Worm (Caenorhabditis elegans): ENCODE data around the gene Y54G2A.32.
"Not testable (repeated sequence)": the region's sequence is repeated elsewhere in the genome, so short reads cannot be mapped to it uniquely, and the experiment has no call there.

Y54G2A.32 gene

ce11 chrIV:2801004-2801403 is 2.7 kb upstream of the Y54G2A.32 start (continued):
- TF ChIP-seq snpc-1.2 (GFP tag; IDR thresholded peaks at IDR 0.05) (peak; percentile 55), duxl-1 (tag; optimal IDR thresholded peaks at IDR 0.05; ENCODE audit: poor library complexity) (peak; percentile 49), jun-1 (tag; optimal IDR thresholded peaks at IDR 0.05) (no peak), zfp-3 (GFP tag; conservative IDR thresholded peaks at IDR 0.05) (peak; percentile 72; the same call in 1 of the 2 replicates), tra-1 (GFP tag; IDR thresholded peaks at IDR 0.05) (peak; percentile 28; the same call in 1 of the 2 replicates), zfp-2 (tag; optimal IDR thresholded peaks at IDR 0.05) (no peak), F10B5.3 (tag; optimal IDR thresholded peaks at IDR 0.05) (no peak), lim-7 (GFP tag; IDR thresholded peaks at IDR 0.05) (peak; percentile 78), hlh-11 (tag; optimal IDR thresholded peaks at IDR 0.05) (peak; percentile 12), nhr-41 (GFP tag; IDR thresholded peaks at IDR 0.05) (peak; percentile 35; the same call in 1 of the 2 replicates), lin-1 (GFP tag; IDR thresholded peaks at IDR 0.05) (0 out of 2 replicates have a peak, but pooled peaks have one; percentile 46), hmg-1.1 (GFP tag; IDR thresholded peaks at IDR 0.05) (peak; percentile 47; the same call in 1 of the 2 replicates), ceh-44 (GFP tag; IDR thresholded peaks at IDR 0.05) (peak; percentile 66; the same call in 1 of the 2 replicates), lin-38 (GFP tag; IDR thresholded peaks at IDR 0.05) (peak; percentile 73), arid-1 (GFP tag; conservative IDR thresholded peaks at IDR 0.05) (peak; percentile 69), lin-13 (GFP tag; optimal IDR thresholded peaks at IDR 0.05) (peak; percentile 70), pha-4 (GFP tag; IDR thresholded peaks at IDR 0.05) (peak; percentile 75), pha-4 (tag; optimal IDR thresholded peaks at IDR 0.05) (no peak), ctbp-1 (GFP tag; IDR thresholded peaks at IDR 0.05) (0 out of 2 replicates have a peak, but pooled peaks have one; percentile 33), saeg-2 (GFP tag; IDR thresholded peaks at IDR 0.05) (peak; percentile 61; the same call in 1 of the 2 replicates), aha-1 (tag) (peak; percentile 81), Y5F2A.4 (GFP tag; optimal IDR thresholded peaks at IDR 0.05) (peak; percentile 20), mes-2 (tag; optimal IDR thresholded peaks at IDR 0.05; ENCODE audit: poor library complexity, severe bottlenecking) (peak; percentile 61), dmd-9 (GFP tag; IDR thresholded peaks at IDR 0.05) (0 out of 2 replicates have a peak, but pooled peaks have one; percentile 23)

ce11 chrIV:2801558-2801957 is 2.2 kb upstream of the Y54G2A.32 start, which contains the start of gene Y54G2A.44:
TSS of gene Y54G2A.44 (plus strand) at chrIV:2801858.
- not testable (repeated sequence) for TF ChIP-seq gei-8 (GFP tag; optimal IDR thresholded peaks at IDR 0.05); fos-1 (tag; optimal IDR thresholded peaks at IDR 0.05); ceh-28 (tag; optimal IDR thresholded peaks at IDR 0.05)

- TF ChIP-seq daf-12 (tag; optimal IDR thresholded peaks at IDR 0.05) (no peak), Y75B8A.6 (GFP tag; IDR thresholded peaks at IDR 0.05) (0 out of 2 replicates have a peak, but pooled peaks have one; percentile 25), nhr-25 (tag; optimal IDR thresholded peaks at IDR 0.05; ENCODE audit: borderline replicate concordance, insufficient read depth) (no peak), egl-27 (tag; optimal IDR thresholded peaks at IDR 0.05) (no peak), gei-8 (GFP tag; optimal IDR thresholded peaks at IDR 0.05) (no peak), egl-43 (GFP tag; IDR thresholded peaks at IDR 0.05) (peak; percentile 91), lin-13 (GFP tag; optimal IDR thresholded peaks at IDR 0.05) (peak; percentile 3), nhr-48 (tag; optimal IDR thresholded peaks at IDR 0.05) (no peak), nhr-111 (GFP tag; optimal IDR thresholded peaks at IDR 0.05) (no peak), D1046.2 (GFP tag; IDR thresholded peaks at IDR 0.05) (peak; percentile 79; the same call in 1 of the 2 replicates), rbr-2 (tag; optimal IDR thresholded peaks at IDR 0.05) (no peak), lin-1 (GFP tag; IDR thresholded peaks at IDR 0.05) (no peak), dmd-9 (GFP tag; IDR thresholded peaks at IDR 0.05) (peak; percentile 61; the same call in 1 of the 2 replicates), ceh-44 (GFP tag; IDR thresholded peaks at IDR 0.05) (peak; percentile 65; the same call in 1 of the 2 replicates), hif-1 (tag; optimal IDR thresholded peaks at IDR 0.05) (no peak), dpl-1 (GFP tag; optimal IDR thresholded peaks at IDR 0.05) (no peak), duxl-1 (tag; optimal IDR thresholded peaks at IDR 0.05; ENCODE audit: poor library complexity) (no peak), ceh-28 (tag; optimal IDR thresholded peaks at IDR 0.05) (no peak), dmd-6 (GFP tag; IDR thresholded peaks at IDR 0.05) (peak; percentile 28; the same call in 1 of the 2 replicates), nhr-102 (tag; optimal IDR thresholded peaks at IDR 0.05) (no peak), F44E2.7 (GFP tag; IDR thresholded peaks at IDR 0.05) (0 out of 2 replicates have a peak, but pooled peaks have one; percentile 23), mdl-1 (tag; optimal IDR thresholded peaks at IDR 0.05) (no peak), R02D3.7 (tag; optimal IDR thresholded peaks at IDR 0.05) (no peak), mes-2 (tag; optimal IDR thresholded peaks at IDR 0.05; ENCODE audit: poor library complexity, severe bottlenecking) (peak; percentile 54), fkh-10 (GFP tag; optimal IDR thresholded peaks at IDR 0.05) (no peak), snpc-4 (tag; optimal IDR thresholded peaks at IDR 0.05) (no peak), ama-1 (optimal IDR thresholded peaks at IDR 0.05) (no peak), fos-1 (tag; optimal IDR thresholded peaks at IDR 0.05) (no peak)
Measured at ce11 chrIV:2802193-2802592, 1.6 kb upstream of the Y54G2A.32 start.
